Worm (Caenorhabditis elegans) whole organism, L4/young adult: ENCODE results near the gene frm-7.

Source experiments
- W03F9.2 ChIP-seq: fragments of 150-350 bp; optimal IDR thresholded peaks from 2 replicates; lab custom pipeline; 2014; ENCODE audit warnings: missing biosample characterization, missing genetic modification characterization
- dao-5 ChIP-seq: sonication (generic microtip); optimal IDR thresholded peaks from 2 replicates; lab custom pipeline; 2016; ENCODE audit warnings: missing genotype, missing genetic modification characterization, moderate library complexity, missing compliant biosample characterization
- him-1 ChIP-seq: sonication (generic microtip); optimal IDR thresholded peaks from 2 replicates; lab custom pipeline; 2016; ENCODE audit warnings: missing genotype, missing genetic modification reagents, missing genetic modification characterization, missing compliant biosample characterization

Gene frm-7

DNA sequence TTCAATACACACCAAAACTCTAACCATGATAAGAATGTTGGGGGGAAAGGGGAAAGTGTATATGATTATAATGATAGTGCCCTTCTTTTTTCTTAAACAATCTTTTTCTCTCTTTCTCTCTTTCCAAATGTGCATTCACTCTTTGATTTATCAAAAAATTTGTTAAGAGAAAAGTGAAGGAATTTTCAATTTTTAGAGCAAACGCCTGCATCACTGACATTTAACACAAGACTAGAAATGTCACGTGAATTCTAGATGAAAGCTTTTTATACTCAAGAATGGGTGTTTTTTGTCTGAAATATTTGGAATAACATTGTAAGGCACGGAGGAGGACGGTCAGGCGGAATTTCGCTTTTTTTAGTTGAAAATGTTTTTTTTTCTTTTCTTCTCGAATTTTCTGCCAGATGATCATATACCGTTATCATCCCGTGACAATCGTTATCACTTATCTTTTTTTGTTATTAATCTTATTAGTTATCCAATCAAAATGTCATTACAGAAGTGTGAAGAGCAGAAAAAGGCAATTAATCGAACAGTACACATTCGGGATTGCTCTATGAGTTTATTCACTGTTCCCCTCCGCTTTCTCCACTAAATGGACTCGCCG is at the start of gene frm-7, which contains the start of gene F55C5.17:
Gene frm-7 (plus strand): TSS at position 500 of the 607 bp plus-strand sequence.
Gene F55C5.17 (plus strand): TSS at position 557 of the 607 bp plus-strand sequence.
- no peak for TF ChIP-seq him-1 (tag; lab: Kevin White, UChicago)
- TF ChIP-seq W03F9.2 (tag; lab: Kevin White, UChicago): no peak
- no peak for TF ChIP-seq dao-5

DNA sequence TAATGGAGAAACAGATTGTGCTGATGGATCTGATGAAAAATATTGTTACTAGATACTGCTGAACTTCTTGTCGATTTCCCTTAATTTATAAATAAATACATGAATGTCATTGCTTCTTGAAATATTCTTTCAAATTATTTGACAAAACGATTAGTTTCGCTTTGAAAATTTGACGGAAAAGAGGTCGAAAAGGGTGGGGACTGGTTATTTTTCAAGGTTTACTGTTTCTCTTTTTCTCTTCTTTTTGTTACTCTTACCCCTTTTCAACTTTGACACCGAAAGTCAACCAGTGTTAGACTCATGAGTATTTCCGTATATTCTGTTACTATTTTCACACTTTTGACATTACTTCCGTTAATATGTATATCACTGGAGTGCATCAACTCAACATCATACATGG is 46.9 kb upstream of the frm-7 start, which contains the start of gene T04H1.12:
Gene T04H1.12 (plus strand): TSS at position 301 of the 400 bp plus-strand sequence.
- TF ChIP-seq dao-5 (no peak), him-1 (tag; lab: Kevin White, UChicago) (no peak), W03F9.2 (tag; lab: Kevin White, UChicago) (no peak)

DNA sequence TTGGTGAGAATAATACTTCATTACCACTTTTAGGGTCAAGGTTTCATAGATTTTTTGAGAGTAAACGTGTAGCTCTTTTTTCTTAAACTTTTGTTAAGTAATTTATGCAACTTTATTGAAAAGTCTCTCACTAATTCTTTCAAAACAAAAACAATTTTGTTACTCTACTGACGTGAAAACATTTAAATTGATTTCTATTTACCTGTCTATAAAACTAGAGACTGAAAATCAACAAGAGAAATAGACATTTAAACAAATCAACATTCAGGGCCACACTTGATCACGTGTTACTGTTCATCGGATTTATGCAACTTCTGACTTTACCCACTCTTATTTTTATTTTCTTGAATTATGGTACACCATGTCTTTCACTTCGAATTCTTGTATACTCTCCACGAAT is 45.9 kb upstream of the frm-7 start, which contains the start of gene ugt-55:
Gene ugt-55 (plus strand): TSS at position 301 of the 400 bp plus-strand sequence.
- TF ChIP-seq W03F9.2 (tag; lab: Kevin White, UChicago) (no peak), dao-5 (no peak), him-1 (tag; lab: Kevin White, UChicago) (no peak)

ce11 chrV:12258922-12259321 is 43.4 kb upstream of the frm-7 start, which contains the start of gene ugt-56:
ugt-56 (plus strand) TSS chrV:12258982.
- TF ChIP-seq him-1 (tag; lab: Kevin White, UChicago): no peak
- no peak for TF ChIP-seq dao-5
- TF ChIP-seq W03F9.2 (tag; lab: Kevin White, UChicago): no peak

DNA sequence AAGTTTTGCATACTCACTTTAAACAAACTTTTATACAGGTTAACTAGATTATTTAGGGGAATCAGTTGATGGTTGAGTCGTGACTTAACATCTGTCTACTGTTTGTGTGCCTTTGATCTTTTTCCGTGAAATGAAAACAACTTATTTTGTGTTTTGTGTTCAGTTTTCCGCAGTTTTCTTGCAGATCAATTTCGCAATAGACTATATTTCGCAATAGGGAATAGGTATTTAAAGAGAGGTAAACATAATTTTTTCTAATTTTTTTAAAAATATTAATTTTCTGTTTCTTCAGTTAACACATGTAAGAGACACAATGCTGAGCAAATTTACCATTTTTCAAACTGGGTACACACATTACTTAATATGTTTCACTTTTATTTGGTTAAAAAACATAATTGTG is 40.9 kb upstream of the frm-7 start, which contains the start of gene tbb-6:
Gene tbb-6 (plus strand): TSS at position 155 of the 400 bp plus-strand sequence.
- no peak for TF ChIP-seq W03F9.2 (tag; lab: Kevin White, UChicago)
- TF ChIP-seq dao-5: no peak
- no peak for TF ChIP-seq him-1 (tag; lab: Kevin White, UChicago)

- no peak for TF ChIP-seq him-1 (tag; lab: Kevin White, UChicago)
These were observed 38.6 kb upstream of the frm-7 start, which contains the start of gene ssp-35 for ce11 chrV:12263723-12264122. ssp-35 (minus strand) TSS chrV:12263823.

- TF ChIP-seq dao-5 (no peak), him-1 (tag; lab: Kevin White, UChicago) (no peak), W03F9.2 (tag; lab: Kevin White, UChicago) (no peak)
These were observed 33.0 kb upstream of the frm-7 start, which contains the start of gene twk-24 for ce11 chrV:12269272-12269767. twk-24 (minus strand) TSS chrV:12269322.

ce11 chrV:12271495-12271894 is 30.8 kb upstream of the frm-7 start, which contains the start of the genes tsfm-1 and capg-2:
tsfm-1 (minus strand) TSS chrV:12271551.
capg-2 (plus strand) TSS chrV:12271873.
- TF ChIP-seq him-1 (tag; lab: Kevin White, UChicago): no peak
- TF ChIP-seq W03F9.2 (tag; lab: Kevin White, UChicago): peak; percentile 19

DNA sequence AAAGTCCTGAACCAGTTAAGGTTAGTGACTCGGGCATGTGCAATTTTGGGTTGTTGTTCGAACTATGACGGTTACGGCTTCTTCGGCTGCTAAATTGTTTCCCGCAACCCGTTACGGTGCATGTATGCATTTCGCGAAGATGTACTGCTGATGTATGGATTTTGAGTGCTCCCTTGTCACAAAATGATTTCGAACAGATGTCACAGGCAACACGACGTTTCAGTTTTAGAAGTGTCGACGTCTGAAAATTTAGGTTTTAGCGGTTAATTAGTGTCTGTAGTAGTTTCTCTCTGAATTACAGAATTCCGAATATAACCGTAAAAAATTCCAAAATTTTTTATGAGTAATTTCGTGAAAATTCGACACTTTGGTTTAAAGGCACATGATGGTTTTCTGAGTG is 26.6 kb upstream of the frm-7 start:
- TF ChIP-seq dao-5: no peak
- no peak for TF ChIP-seq him-1 (tag; lab: Kevin White, UChicago)
- no peak for TF ChIP-seq W03F9.2 (tag; lab: Kevin White, UChicago)

ce11 chrV:12276946-12277345 is 25.3 kb upstream of the frm-7 start, which contains the start of gene bnc-1:
bnc-1 (minus strand) TSS chrV:12277046.
- TF ChIP-seq W03F9.2 (tag; lab: Kevin White, UChicago) (no peak), dao-5 (no peak), him-1 (tag; lab: Kevin White, UChicago) (no peak)

- TF ChIP-seq W03F9.2 (tag; lab: Kevin White, UChicago): no peak
- TF ChIP-seq him-1 (tag; lab: Kevin White, UChicago): no peak
- no peak for TF ChIP-seq dao-5
These were observed 20.8 kb upstream of the frm-7 start for ce11 chrV:12281508-12281907.

ce11 chrV:12283187-12283586 is 19.1 kb upstream of the frm-7 start, which contains the start of gene F55C5.10:
F55C5.10 (plus strand) TSS chrV:12283487.
- TF ChIP-seq him-1 (tag; lab: Kevin White, UChicago) (no peak), W03F9.2 (tag; lab: Kevin White, UChicago) (no peak), dao-5 (no peak)

DNA sequence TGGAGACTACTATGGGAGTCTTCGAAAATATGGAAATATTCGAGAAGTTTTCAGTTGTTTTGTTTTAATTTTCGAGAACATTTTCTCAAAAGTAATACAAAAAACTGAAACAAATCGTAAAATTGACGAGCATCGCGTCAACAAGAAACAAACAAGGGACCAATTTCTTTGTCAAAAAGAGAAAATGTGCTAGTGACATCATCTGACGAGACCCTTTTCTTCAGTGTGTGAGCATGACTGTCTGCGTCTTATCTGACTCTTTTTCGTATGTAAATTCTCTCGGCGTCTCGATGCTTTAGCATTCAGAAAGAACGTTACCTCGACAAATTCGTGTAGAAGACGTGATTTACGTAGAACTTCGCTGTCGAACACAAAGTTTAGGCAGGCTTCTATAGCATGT is 14.6 kb upstream of the frm-7 start:
- TF ChIP-seq W03F9.2 (tag; lab: Kevin White, UChicago) (no peak), him-1 (tag; lab: Kevin White, UChicago) (no peak), dao-5 (no peak)

- TF ChIP-seq W03F9.2 (tag; lab: Kevin White, UChicago) (no peak), him-1 (tag; lab: Kevin White, UChicago) (no peak), dao-5 (no peak)
These were observed 13.7 kb upstream of the frm-7 start, which contains the start of gene rskd-1 for ce11 chrV:12288577-12288976. rskd-1 (minus strand) TSS chrV:12288615.
